Worm (Caenorhabditis elegans): ENCODE results near the gene K09E2.3.

Gene K09E2.3

DNA sequence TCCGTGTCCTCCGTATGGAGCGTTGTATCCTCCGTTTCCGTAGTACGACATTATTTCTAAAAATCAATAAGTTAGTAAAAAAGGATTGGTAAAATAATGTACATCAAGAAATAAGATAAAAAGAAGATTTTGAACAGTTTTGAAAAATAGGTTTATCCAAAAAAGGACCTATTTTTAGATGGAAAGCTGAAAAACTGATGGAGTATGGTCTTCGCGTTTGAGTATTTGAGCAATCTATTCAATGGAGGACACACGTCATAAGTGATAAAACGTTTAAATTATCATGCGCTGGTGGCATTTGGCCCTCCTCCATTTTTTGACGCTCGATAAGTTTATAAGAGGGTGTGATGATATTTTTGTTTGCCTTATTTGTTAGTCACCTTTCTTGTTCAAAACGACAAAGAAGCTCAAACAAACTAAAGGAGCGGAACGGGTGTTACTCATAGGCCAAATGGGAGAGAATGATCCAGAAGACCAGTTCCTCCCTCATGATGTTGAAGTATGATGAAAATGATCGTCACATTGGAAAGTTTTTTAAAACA lies 40.9 kb downstream of the K09E2.3 start, which contains the start of gene F53A9.6:
Gene F53A9.6 (minus strand): TSS at position 51 of the 542 bp plus-strand sequence.
- no peak for TF ChIP-seq sea-1 (GFP tag; conservative IDR thresholded peaks at IDR 0.05)
- no peak for TF ChIP-seq tra-4 (tag; optimal IDR thresholded peaks at IDR 0.05)
- TF ChIP-seq hmg-4 (GFP tag; optimal IDR thresholded peaks at IDR 0.05), result no peak
- no peak for TF ChIP-seq B0310.2 (tag; optimal IDR thresholded peaks at IDR 0.05)
- TF ChIP-seq flt-1 (GFP tag; IDR thresholded peaks at IDR 0.05), result no peak
- no peak for TF ChIP-seq tbx-11 (GFP tag; IDR thresholded peaks at IDR 0.05)
- TF ChIP-seq aly-1 (tag; optimal IDR thresholded peaks at IDR 0.05), result no peak
- no peak for TF ChIP-seq tbx-37 (GFP tag; conservative IDR thresholded peaks at IDR 0.05)

DNA sequence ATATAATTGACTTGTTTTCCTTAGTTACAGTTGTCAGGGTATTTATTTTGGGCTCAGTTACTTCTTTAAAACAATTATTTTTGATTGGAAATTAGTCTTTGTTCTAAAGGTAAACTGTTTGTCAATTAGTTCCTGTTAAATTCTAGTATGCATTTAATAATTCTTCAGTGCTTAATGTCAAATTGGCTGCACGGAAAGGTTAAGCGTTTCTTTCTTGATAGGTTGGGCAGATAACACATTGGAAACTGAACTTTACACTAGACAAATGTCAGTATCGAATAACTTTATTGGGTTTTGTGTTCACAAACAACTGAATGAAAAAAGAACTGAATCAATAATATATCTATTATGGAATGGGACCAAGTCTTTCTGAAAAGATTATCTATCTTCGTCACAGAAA lies 42.0 kb downstream of the K09E2.3 start:
- TF ChIP-seq tra-4 (tag; optimal IDR thresholded peaks at IDR 0.05) (no peak), hmg-4 (GFP tag; optimal IDR thresholded peaks at IDR 0.05) (no peak), ama-1 (optimal IDR thresholded peaks at IDR 0.05) (no peak), ets-7 (tag; optimal IDR thresholded peaks at IDR 0.05) (no peak), scrt-1 (GFP tag; IDR thresholded peaks at IDR 0.05) (no peak), flt-1 (GFP tag; IDR thresholded peaks at IDR 0.05) (no peak), F13C5.2 (tag; optimal IDR thresholded peaks at IDR 0.05) (no peak), B0310.2 (tag; optimal IDR thresholded peaks at IDR 0.05) (no peak), hnd-1 (tag; optimal IDR thresholded peaks at IDR 0.05) (no peak), pes-1 (GFP tag; IDR thresholded peaks at IDR 0.05) (no peak), aly-1 (tag; optimal IDR thresholded peaks at IDR 0.05) (no peak), hmbx-1 (tag; optimal IDR thresholded peaks at IDR 0.05) (no peak), ceh-36 (tag; optimal IDR thresholded peaks at IDR 0.05) (no peak), sea-1 (GFP tag; conservative IDR thresholded peaks at IDR 0.05) (no peak), tbx-37 (GFP tag; conservative IDR thresholded peaks at IDR 0.05) (no peak), tbx-11 (GFP tag; IDR thresholded peaks at IDR 0.05) (no peak)

DNA sequence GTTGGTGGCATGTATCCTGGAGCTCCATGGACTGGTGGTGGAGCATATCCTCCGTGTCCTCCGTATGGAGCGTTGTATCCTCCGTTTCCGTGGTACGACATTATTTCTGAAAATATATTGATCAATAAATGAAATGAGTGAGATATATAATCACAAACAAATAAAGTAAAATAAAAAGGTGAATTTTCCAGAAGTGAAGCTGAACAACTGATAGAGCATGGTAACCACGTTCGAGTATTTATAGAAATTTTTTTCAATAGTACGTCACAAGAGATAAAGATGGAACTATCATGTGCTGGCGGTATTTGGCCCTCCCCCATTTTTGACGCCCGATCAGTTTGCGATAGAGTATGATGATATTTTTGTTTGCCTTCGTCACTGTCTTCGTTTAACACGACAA lies 43.9 kb downstream of the K09E2.3 start, which contains the start of gene F53A9.7:
Gene F53A9.7 (minus strand): TSS at position 101 of the 400 bp plus-strand sequence.
- TF ChIP-seq ets-7 (tag; optimal IDR thresholded peaks at IDR 0.05) (no peak), pes-1 (GFP tag; IDR thresholded peaks at IDR 0.05) (no peak), hnd-1 (tag; optimal IDR thresholded peaks at IDR 0.05) (no peak), ceh-13 (GFP tag; optimal IDR thresholded peaks at IDR 0.05) (no peak), tbx-37 (GFP tag; conservative IDR thresholded peaks at IDR 0.05) (no peak), ceh-36 (tag; optimal IDR thresholded peaks at IDR 0.05) (no peak), tbx-11 (GFP tag; IDR thresholded peaks at IDR 0.05) (no peak), hmbx-1 (tag; optimal IDR thresholded peaks at IDR 0.05) (no peak)

DNA sequence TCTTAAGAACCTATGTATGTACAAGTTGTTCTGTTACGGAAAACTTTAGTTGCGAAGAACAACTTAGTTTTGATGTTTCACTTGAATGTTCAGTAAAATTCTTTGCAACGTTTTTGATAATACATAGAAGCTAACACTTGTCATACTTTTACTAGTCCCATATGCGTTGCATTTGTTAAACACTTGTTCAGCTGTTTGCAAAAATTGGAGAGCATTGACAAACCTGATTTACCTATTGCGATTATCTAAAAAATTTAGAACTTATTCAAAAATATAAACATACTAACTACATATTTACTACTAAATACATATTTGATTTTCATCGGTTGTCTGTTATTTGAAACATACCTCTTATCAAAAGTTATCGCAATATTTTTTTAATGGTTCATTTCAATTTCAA lies 45.3 kb downstream of the K09E2.3 start:
- TF ChIP-seq tbx-11 (GFP tag; IDR thresholded peaks at IDR 0.05), result no peak
- TF ChIP-seq aly-1 (tag; optimal IDR thresholded peaks at IDR 0.05), result no peak
- no peak for TF ChIP-seq pes-1 (GFP tag; IDR thresholded peaks at IDR 0.05)
- no peak for TF ChIP-seq hmbx-1 (tag; optimal IDR thresholded peaks at IDR 0.05)
- no peak for TF ChIP-seq hmg-4 (GFP tag; optimal IDR thresholded peaks at IDR 0.05)
- no peak for TF ChIP-seq scrt-1 (GFP tag; IDR thresholded peaks at IDR 0.05)
- no peak for TF ChIP-seq tra-4 (tag; optimal IDR thresholded peaks at IDR 0.05)
- no peak for TF ChIP-seq hnd-1 (tag; optimal IDR thresholded peaks at IDR 0.05)
- no peak for TF ChIP-seq B0310.2 (tag; optimal IDR thresholded peaks at IDR 0.05)

DNA sequence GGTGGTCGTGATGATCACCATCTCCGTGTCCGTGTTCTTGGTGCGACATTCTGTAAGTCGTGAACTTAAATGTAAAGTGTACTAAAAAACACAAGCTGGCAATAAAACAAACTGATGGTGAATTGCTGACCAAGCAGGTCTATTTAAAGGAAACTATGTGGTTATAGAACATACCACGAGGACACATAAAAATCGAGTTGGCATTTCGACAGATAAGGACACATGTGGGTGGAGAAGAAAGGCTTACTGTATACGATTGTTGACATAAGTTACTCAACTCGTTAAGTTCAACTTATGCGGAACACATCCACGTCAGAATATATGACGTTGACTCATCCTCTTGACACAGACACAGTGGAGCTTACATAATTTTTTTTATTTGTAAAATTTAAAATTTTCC lies 46.0 kb downstream of the K09E2.3 start, which contains the start of gene F53A9.8:
Gene F53A9.8 (minus strand): TSS at position 49 of the 400 bp plus-strand sequence.
- TF ChIP-seq hmbx-1 (tag; optimal IDR thresholded peaks at IDR 0.05) (no peak), F13C5.2 (tag; optimal IDR thresholded peaks at IDR 0.05) (no peak), ceh-36 (tag; optimal IDR thresholded peaks at IDR 0.05) (no peak), ceh-13 (GFP tag; optimal IDR thresholded peaks at IDR 0.05) (no peak), scrt-1 (GFP tag; IDR thresholded peaks at IDR 0.05) (no peak), flt-1 (GFP tag; IDR thresholded peaks at IDR 0.05) (no peak), ama-1 (optimal IDR thresholded peaks at IDR 0.05) (no peak)

DNA sequence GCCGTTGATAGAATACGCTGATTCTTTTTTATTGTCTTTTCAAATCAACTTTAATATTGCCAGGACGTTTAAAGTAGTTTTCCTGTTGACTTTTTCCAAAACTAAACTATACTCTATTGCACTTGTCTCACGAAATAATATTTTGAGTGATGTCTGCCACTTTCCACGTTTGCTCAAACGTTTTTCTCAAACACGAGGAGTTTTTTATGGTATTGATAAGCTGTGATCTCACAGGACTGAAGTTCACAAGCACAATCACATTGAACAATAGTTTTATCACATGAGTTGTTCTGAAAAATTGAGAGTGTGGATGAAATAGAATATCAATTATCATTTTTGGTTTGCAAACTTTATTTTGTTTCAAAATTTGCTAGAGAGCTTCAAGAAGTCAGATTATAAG lies 47.0 kb downstream of the K09E2.3 start:
- TF ChIP-seq sea-1 (GFP tag; conservative IDR thresholded peaks at IDR 0.05) (no peak), ceh-13 (GFP tag; optimal IDR thresholded peaks at IDR 0.05) (no peak), aly-1 (tag; optimal IDR thresholded peaks at IDR 0.05) (no peak), tra-4 (tag; optimal IDR thresholded peaks at IDR 0.05) (no peak), flt-1 (GFP tag; IDR thresholded peaks at IDR 0.05) (no peak), ama-1 (optimal IDR thresholded peaks at IDR 0.05) (no peak), hnd-1 (tag; optimal IDR thresholded peaks at IDR 0.05) (no peak), ceh-36 (tag; optimal IDR thresholded peaks at IDR 0.05) (no peak), ets-7 (tag; optimal IDR thresholded peaks at IDR 0.05) (no peak), hmbx-1 (tag; optimal IDR thresholded peaks at IDR 0.05) (no peak), B0310.2 (tag; optimal IDR thresholded peaks at IDR 0.05) (no peak), F13C5.2 (tag; optimal IDR thresholded peaks at IDR 0.05) (no peak), tbx-11 (GFP tag; IDR thresholded peaks at IDR 0.05) (no peak), hmg-4 (GFP tag; optimal IDR thresholded peaks at IDR 0.05) (no peak), tbx-37 (GFP tag; conservative IDR thresholded peaks at IDR 0.05) (no peak), scrt-1 (GFP tag; IDR thresholded peaks at IDR 0.05) (no peak), pes-1 (GFP tag; IDR thresholded peaks at IDR 0.05) (no peak)

DNA sequence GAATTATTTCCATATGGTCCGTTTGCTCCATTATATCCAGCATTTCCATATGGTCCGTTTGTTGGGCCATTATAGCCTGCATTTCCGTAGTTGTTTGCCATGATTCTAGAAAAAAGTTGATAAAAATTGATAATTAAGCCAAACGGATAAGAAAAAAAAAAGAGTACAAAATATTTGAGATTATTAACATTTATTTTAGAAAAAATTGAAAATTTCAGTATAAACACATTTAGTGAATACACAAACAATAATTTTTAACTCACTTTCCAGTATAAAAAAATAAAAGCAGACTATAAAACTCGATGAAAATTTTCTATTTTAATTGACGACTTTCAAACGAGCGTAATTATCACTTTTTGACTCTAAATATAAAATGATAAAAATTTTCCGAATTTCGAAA lies 47.8 kb downstream of the K09E2.3 start, which contains the start of gene F53A9.9:
Gene F53A9.9 (minus strand): TSS at position 101 of the 400 bp plus-strand sequence.
- TF ChIP-seq hnd-1 (tag; optimal IDR thresholded peaks at IDR 0.05) (no peak), pes-1 (GFP tag; IDR thresholded peaks at IDR 0.05) (no peak)

DNA sequence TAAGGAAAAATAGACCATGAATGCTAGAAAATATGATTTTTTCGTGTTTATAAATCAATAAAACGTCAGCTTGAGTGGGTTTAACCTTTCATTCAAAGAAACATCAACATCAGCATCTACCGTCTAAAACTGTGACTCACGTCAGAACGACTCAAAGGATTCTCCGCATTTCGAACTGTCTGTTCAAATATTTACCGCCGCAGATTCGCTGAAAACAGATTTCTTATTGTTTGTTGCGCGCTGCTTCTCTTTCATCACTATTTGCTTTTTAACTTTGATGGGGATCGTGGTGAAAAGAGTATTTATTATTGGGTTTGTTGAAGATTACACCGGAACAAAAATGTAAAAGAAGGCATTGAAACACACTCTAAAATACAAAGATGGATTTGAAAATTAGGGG lies 48.4 kb downstream of the K09E2.3 start:
- TF ChIP-seq hmg-4 (GFP tag; optimal IDR thresholded peaks at IDR 0.05) (no peak), flt-1 (GFP tag; IDR thresholded peaks at IDR 0.05) (no peak), hmbx-1 (tag; optimal IDR thresholded peaks at IDR 0.05) (no peak), ceh-36 (tag; optimal IDR thresholded peaks at IDR 0.05) (no peak), scrt-1 (GFP tag; IDR thresholded peaks at IDR 0.05) (no peak), ceh-13 (GFP tag; optimal IDR thresholded peaks at IDR 0.05) (no peak), hnd-1 (tag; optimal IDR thresholded peaks at IDR 0.05) (no peak), tbx-11 (GFP tag; IDR thresholded peaks at IDR 0.05) (no peak), tra-4 (tag; optimal IDR thresholded peaks at IDR 0.05) (no peak), ama-1 (optimal IDR thresholded peaks at IDR 0.05) (no peak), ets-7 (tag; optimal IDR thresholded peaks at IDR 0.05) (no peak)
